Worm (Caenorhabditis elegans): ENCODE results near the gene K12H6.4.

DNA sequence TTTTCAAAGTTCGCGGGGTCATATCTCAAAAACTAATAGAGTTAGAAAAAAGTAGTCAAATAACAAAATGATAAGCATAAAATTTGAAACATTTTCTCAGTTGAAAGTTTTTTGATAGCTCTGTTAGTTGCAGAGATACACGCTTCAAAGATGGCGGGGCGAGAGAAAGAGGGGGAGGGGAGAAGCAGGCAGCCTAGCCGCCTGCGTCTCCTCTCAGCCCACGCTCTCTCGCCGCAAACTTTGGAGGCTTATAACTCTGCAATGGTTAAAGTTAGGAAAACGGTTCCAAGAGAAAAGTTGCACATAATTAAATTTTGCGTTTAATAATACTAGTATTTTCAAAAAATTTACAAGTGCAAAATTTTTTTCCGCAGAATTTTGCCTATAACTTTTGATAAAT, 22.3 kb downstream of the K12H6.4 start:
- TF ChIP-seq D1046.2 (GFP tag; IDR thresholded peaks at IDR 0.05) (no peak), F49E8.2 (tag; optimal IDR thresholded peaks at IDR 0.05; ENCODE audit: borderline replicate concordance) (no peak), lsy-2 (tag; optimal IDR thresholded peaks at IDR 0.05) (no peak), nhr-237 (tag; optimal IDR thresholded peaks at IDR 0.05) (no peak), unc-39 (tag; optimal IDR thresholded peaks at IDR 0.05) (no peak), nhr-77 (tag; optimal IDR thresholded peaks at IDR 0.05) (no peak), ama-1 (optimal IDR thresholded peaks at IDR 0.05) (no peak), egl-27 (tag; optimal IDR thresholded peaks at IDR 0.05) (no peak), R02D3.7 (tag; optimal IDR thresholded peaks at IDR 0.05) (no peak)

Measured in whole organism, L4 larva.